Fruit fly (Drosophila melanogaster) whole organism, embryonic: ENCODE measurements around the gene Gcn5.

Experiments
- BEAF-32 ChIP-seq: fragments of 200-800 bp; sonication (Bioruptor generic); optimal IDR thresholded peaks from 3 replicates; lab custom pipeline; 2017; ENCODE audit warnings: missing biosample characterization, missing genetic modification characterization, mild to moderate bottlenecking, moderate library complexity, missing genetic modification reagents
- CG10267 ChIP-seq: fragments of 200-800 bp; sonication (Bioruptor generic); optimal IDR thresholded peaks from 2 replicates; lab custom pipeline; 2018; ENCODE audit warnings: missing biosample characterization, mild to moderate bottlenecking, missing genetic modification characterization, moderate library complexity
- CG10565 ChIP-seq: fragments of 200-800 bp; sonication (Bioruptor generic); optimal IDR thresholded peaks from 3 replicates; lab custom pipeline; 2016; ENCODE audit warnings: missing biosample characterization, mild to moderate bottlenecking, missing genetic modification characterization
- CG10654 ChIP-seq: fragments of 200-800 bp; sonication (Bioruptor generic); optimal IDR thresholded peaks from 2 replicates; lab custom pipeline; 2016; ENCODE audit warnings: missing biosample characterization, missing genetic modification characterization
- CG15514 ChIP-seq: fragments of 200-800 bp; sonication (Bioruptor generic); optimal IDR thresholded peaks from 3 replicates; lab custom pipeline; 2017; ENCODE audit warnings: missing biosample characterization, missing genetic modification characterization, mild to moderate bottlenecking, moderate library complexity, missing genetic modification reagents
- CG1602 ChIP-seq: fragments of 200-800 bp; sonication (Bioruptor generic); optimal IDR thresholded peaks from 3 replicates; lab custom pipeline; 2016; ENCODE audit warnings: missing biosample characterization, missing genetic modification characterization
- CG17359 ChIP-seq: fragments of 200-800 bp; sonication (Bioruptor generic); optimal IDR thresholded peaks from 3 replicates; lab custom pipeline; 2018; ENCODE audit warnings: missing biosample characterization, mild to moderate bottlenecking, missing genetic modification characterization, moderate library complexity
- CG17385 ChIP-seq: fragments of 200-800 bp; sonication (Bioruptor generic); optimal IDR thresholded peaks from 3 replicates; lab custom pipeline; 2018; ENCODE audit warnings: missing biosample characterization, mild to moderate bottlenecking, missing genetic modification characterization
- CG18011 ChIP-seq: fragments of 200-800 bp; sonication (Bioruptor generic); optimal IDR thresholded peaks from 2 replicates; lab custom pipeline; 2017; ENCODE audit warnings: missing biosample characterization, missing genetic modification characterization, mild to moderate bottlenecking, moderate library complexity, missing genotype
- CG2116 ChIP-seq: fragments of 200-800 bp; sonication (Bioruptor generic); optimal IDR thresholded peaks from 3 replicates; lab custom pipeline; 2018; ENCODE audit warnings: missing biosample characterization, mild to moderate bottlenecking, missing genetic modification characterization
- CG3838 ChIP-seq: fragments of 200-800 bp; sonication (Bioruptor generic); optimal IDR thresholded peaks from 3 replicates; lab custom pipeline; 2016; ENCODE audit warnings: missing biosample characterization, missing genetic modification characterization
- CG4617 ChIP-seq: fragments of 200-800 bp; sonication (Bioruptor generic); optimal IDR thresholded peaks from 3 replicates; lab custom pipeline; 2016; ENCODE audit warnings: missing biosample characterization, missing genetic modification characterization, borderline replicate concordance
- CG7357 ChIP-seq: fragments of 200-800 bp; sonication (Bioruptor generic); IDR thresholded peaks from 3 replicates; pipeline ENCODE4 v1.3.6; 2022; ENCODE audit warnings: missing biosample characterization, missing genetic modification characterization
- CG9797 ChIP-seq: fragments of 200-800 bp; sonication (Bioruptor generic); optimal IDR thresholded peaks from 3 replicates; lab custom pipeline; 2018; ENCODE audit warnings: missing biosample characterization, mild to moderate bottlenecking, missing genetic modification characterization
- Dp ChIP-seq: fragments of 200-800 bp; sonication (Bioruptor generic); optimal IDR thresholded peaks from 2 replicates; lab custom pipeline; 2018; ENCODE audit warnings: missing biosample characterization, mild to moderate bottlenecking, missing genetic modification characterization, moderate library complexity
- E2f2 ChIP-seq: fragments of 200-800 bp; sonication (Bioruptor generic); IDR thresholded peaks from 2 replicates; pipeline ENCODE4 v1.3.6; 2022; ENCODE audit warnings: missing biosample characterization, missing genetic modification characterization
- Ets97D ChIP-seq: fragments of 200-800 bp; sonication (Bioruptor generic); optimal IDR thresholded peaks from 3 replicates; lab custom pipeline; 2016; ENCODE audit warnings: missing biosample characterization, missing genetic modification characterization
- HmgZ ChIP-seq: fragments of 200-800 bp; sonication (Bioruptor generic); optimal IDR thresholded peaks from 2 replicates; lab custom pipeline; 2018; ENCODE audit warnings: missing biosample characterization, mild to moderate bottlenecking, missing genetic modification characterization
- MBD-R2 ChIP-seq: fragments of 200-800 bp; sonication (Bioruptor generic); IDR thresholded peaks from 2 replicates; pipeline ENCODE4 v1.3.6; 2022; ENCODE audit warnings: missing biosample characterization, missing genetic modification characterization
- MESR4 ChIP-seq: fragments of 200-800 bp; sonication (Bioruptor generic); optimal IDR thresholded peaks from 2 replicates; lab custom pipeline; 2018; ENCODE audit warnings: missing biosample characterization, mild to moderate bottlenecking, missing genetic modification characterization, moderate library complexity
- Max ChIP-seq: fragments of 200-800 bp; sonication (Bioruptor generic); optimal IDR thresholded peaks from 2 replicates; lab custom pipeline; 2016; ENCODE audit warnings: missing biosample characterization, mild to moderate bottlenecking, missing genetic modification characterization
- Myb ChIP-seq: fragments of 200-800 bp; sonication (Bioruptor generic); optimal IDR thresholded peaks from 2 replicates; lab custom pipeline; 2016; ENCODE audit warnings: missing biosample characterization, missing genetic modification characterization
- Oaz ChIP-seq: fragments of 200-800 bp; sonication (Bioruptor generic); IDR thresholded peaks from 2 replicates; pipeline ENCODE4 v1.3.6; 2022; ENCODE audit warnings: missing biosample characterization, missing genetic modification characterization
- Opbp ChIP-seq: fragments of 200-800 bp; sonication (Bioruptor generic); IDR thresholded peaks from 3 replicates; pipeline ENCODE4 v1.3.6; 2022; ENCODE audit warnings: missing biosample characterization, missing genetic modification characterization; ENCODE audit not compliant: partially characterized antibody
- Xbp1 ChIP-seq: fragments of 200-800 bp; sonication (Bioruptor generic); optimal IDR thresholded peaks from 3 replicates; lab custom pipeline; 2016; ENCODE audit warnings: missing biosample characterization, mild to moderate bottlenecking, missing genetic modification characterization
- YL-1 ChIP-seq: fragments of 200-800 bp; sonication (Bioruptor generic); optimal IDR thresholded peaks from 3 replicates; lab custom pipeline; 2017; ENCODE audit warnings: missing biosample characterization, mild to moderate bottlenecking, missing genetic modification characterization
- cwo ChIP-seq: fragments of 200-800 bp; sonication (Bioruptor generic); optimal IDR thresholded peaks from 3 replicates; lab custom pipeline; 2017; ENCODE audit warnings: missing biosample characterization, missing genetic modification characterization, mild to moderate bottlenecking, moderate library complexity, missing genetic modification reagents
- dm ChIP-seq: fragments of 200-800 bp; sonication (Bioruptor generic); optimal IDR thresholded peaks from 3 replicates; lab custom pipeline; 2016; ENCODE audit warnings: missing biosample characterization, missing genetic modification characterization
- gfzf ChIP-seq: fragments of 200-800 bp; sonication (Bioruptor generic); optimal IDR thresholded peaks from 2 replicates; lab custom pipeline; 2016; ENCODE audit warnings: missing biosample characterization, mild to moderate bottlenecking, missing genetic modification characterization, moderate library complexity
- her ChIP-seq: fragments of 200-800 bp; sonication (Bioruptor generic); optimal IDR thresholded peaks from 2 replicates; lab custom pipeline; 2016; ENCODE audit warnings: missing biosample characterization, missing genetic modification characterization
- knrl ChIP-seq: fragments of 200-800 bp; sonication (Bioruptor generic); IDR thresholded peaks from 3 replicates; pipeline ENCODE4 v1.3.6; 2022; ENCODE audit warnings: missing biosample characterization, missing genetic modification characterization; ENCODE audit not compliant: partially characterized antibody
- nmo ChIP-seq: fragments of 200-800 bp; sonication (Bioruptor generic); optimal IDR thresholded peaks from 2 replicates; lab custom pipeline; 2018; ENCODE audit warnings: missing biosample characterization, mild to moderate bottlenecking, missing genetic modification characterization, moderate library complexity
- pzg ChIP-seq: fragments of 200-800 bp; sonication (Bioruptor generic); optimal IDR thresholded peaks from 3 replicates; lab custom pipeline; 2018; ENCODE audit warnings: missing biosample characterization, mild to moderate bottlenecking, missing genetic modification characterization, moderate library complexity
- sens ChIP-seq: fragments of 200-800 bp; sonication (Bioruptor generic); peaks from one replicate; lab custom pipeline; 2016; ENCODE audit warnings: missing biosample characterization, missing genetic modification characterization
- slp2 ChIP-seq: fragments of 200-800 bp; sonication (Bioruptor generic); optimal IDR thresholded peaks from 2 replicates; lab custom pipeline; 2016; ENCODE audit warnings: missing biosample characterization, missing genetic modification characterization
- stwl ChIP-seq: fragments of 200-800 bp; sonication (Bioruptor generic); optimal IDR thresholded peaks from 3 replicates; lab custom pipeline; 2018; ENCODE audit warnings: missing biosample characterization, mild to moderate bottlenecking, missing genetic modification characterization, moderate library complexity
- trem ChIP-seq: fragments of 200-800 bp; optimal IDR thresholded peaks from 3 replicates; lab custom pipeline; 2019; ENCODE audit warnings: missing biosample characterization, mild to moderate bottlenecking, missing genetic modification characterization, moderate library complexity

Gene Gcn5

dm6 chr3L:12549471-12549870 is 25.7 kb upstream of the Gcn5 start:
- TF ChIP-seq nmo (GFP tag; lab: Kevin White, UChicago): no peak
- TF ChIP-seq sens (GFP tag; lab: Kevin White, UChicago): peak; percentile 63

- TF ChIP-seq knrl: no peak
- TF ChIP-seq CG7357 (GFP tag; lab: Robert Waterston, UW): no peak
- TF ChIP-seq CG1602: no peak
- TF ChIP-seq CG3838 (GFP tag; lab: Kevin White, UChicago): no peak
- peak; percentile 85 for TF ChIP-seq cwo (GFP tag; lab: Kevin White, UChicago)
- peak; percentile 20 for TF ChIP-seq BEAF-32 (GFP tag; lab: Kevin White, UChicago)
- peak; percentile 97 for TF ChIP-seq Dp (GFP tag; lab: Kevin White, UChicago)
- TF ChIP-seq HmgZ (tag; lab: Kevin White, UChicago): peak; percentile 21
- TF ChIP-seq CG17359 (tag; lab: Kevin White, UChicago): no peak
- TF ChIP-seq CG15514 (GFP tag; lab: Kevin White, UChicago): peak; percentile 93
- no peak for TF ChIP-seq slp2 (GFP tag; lab: Kevin White, UChicago)
- peak; percentile 40 for TF ChIP-seq MESR4 (GFP tag; lab: Kevin White, UChicago)
- peak; percentile 98 for TF ChIP-seq CG17385 (GFP tag; lab: Kevin White, UChicago)
- TF ChIP-seq CG10565 (GFP tag; lab: Kevin White, UChicago): no peak
- TF ChIP-seq CG10654 (GFP tag; lab: Kevin White, UChicago): no peak
- TF ChIP-seq YL-1 (GFP tag; lab: Kevin White, UChicago): peak; percentile 47
- peak; percentile 40 for TF ChIP-seq CG10267
- peak; percentile 7 for TF ChIP-seq CG18011 (GFP tag; lab: Kevin White, UChicago)
- no peak for TF ChIP-seq Oaz (GFP tag; lab: Robert Waterston, UW)
- peak; percentile 38 for TF ChIP-seq pzg (GFP tag; lab: Kevin White, UChicago)
- peak; percentile 93 for TF ChIP-seq dm (GFP tag; lab: Kevin White, UChicago)
- TF ChIP-seq Ets97D (GFP tag; lab: Kevin White, UChicago): peak; percentile 17
- peak; percentile 99 for TF ChIP-seq her (GFP tag; lab: Kevin White, UChicago)
- TF ChIP-seq stwl (tag; lab: Kevin White, UChicago): peak; percentile 14
- TF ChIP-seq CG2116 (GFP tag; lab: Kevin White, UChicago): peak; percentile 57
- peak; percentile 13 for TF ChIP-seq nmo (GFP tag; lab: Kevin White, UChicago)
- TF ChIP-seq E2f2 (GFP tag; lab: Robert Waterston, UW): peak; percentile 95
- peak; percentile 39; the same call in 1 of the 2 replicates for TF ChIP-seq MBD-R2 (GFP tag; lab: Robert Waterston, UW)
- TF ChIP-seq Myb (GFP tag; lab: Kevin White, UChicago): peak; percentile 90
- TF ChIP-seq CG4617 (GFP tag; lab: Kevin White, UChicago): peak; percentile 26
- peak; percentile 45 for TF ChIP-seq CG9797 (GFP tag; lab: Kevin White, UChicago)
- TF ChIP-seq gfzf (GFP tag; lab: Kevin White, UChicago): peak; percentile 84
- TF ChIP-seq trem (tag; lab: Kevin White, UChicago): peak; percentile 36
- no peak for TF ChIP-seq Opbp (GFP tag; lab: Robert Waterston, UW)
- TF ChIP-seq Max (GFP tag; lab: Kevin White, UChicago): peak; percentile 44
- TF ChIP-seq Xbp1 (GFP tag; lab: Kevin White, UChicago): no peak
Observed at dm6 chr3L:12537123-12537522, 13.3 kb upstream of the Gcn5 start, which contains the start of gene CG4069. Gene CG4069, minus strand, starts transcription at chr3L:12537315.
